Fruit fly (Drosophila melanogaster): ENCODE measurements around the gene pkaap.

pkaap gene

dm6 chr2L:16282077-16282471, 6.0 kb upstream of the pkaap start:
- TF ChIP-seq Hnf4 (GFP tag; optimal IDR thresholded peaks at IDR 0.05), result no peak
- no peak for TF ChIP-seq Dif (GFP tag; optimal IDR thresholded peaks at IDR 0.05; ENCODE audit: partially characterized antibody)
- peak; percentile 4 for TF ChIP-seq psq (GFP tag; optimal IDR thresholded peaks at IDR 0.05)
- no peak for TF ChIP-seq Myc (optimal IDR thresholded peaks at IDR 0.05)
- TF ChIP-seq sv (GFP tag; optimal IDR thresholded peaks at IDR 0.05), result no peak
- peak; percentile 23 for TF ChIP-seq HLH106 (tag; optimal IDR thresholded peaks at IDR 0.05)
- TF ChIP-seq CG9705 (GFP tag; optimal IDR thresholded peaks at IDR 0.05), result peak; percentile 10
- TF ChIP-seq tai (GFP tag; optimal IDR thresholded peaks at IDR 0.05), result no peak
- no peak for TF ChIP-seq N (GFP tag; optimal IDR thresholded peaks at IDR 0.05)
- no peak for TF ChIP-seq sage (GFP tag; optimal IDR thresholded peaks at IDR 0.05)
- TF ChIP-seq ey (GFP tag; optimal IDR thresholded peaks at IDR 0.05), result no peak
- TF ChIP-seq woc (GFP tag; optimal IDR thresholded peaks at IDR 0.05), result no peak
- no peak for TF ChIP-seq Hr78 (GFP tag; optimal IDR thresholded peaks at IDR 0.05)
- peak; percentile 26 for TF ChIP-seq rgr (GFP tag; optimal IDR thresholded peaks at IDR 0.05)
- peak; percentile 74 for TF ChIP-seq Hr83 (GFP tag; optimal IDR thresholded peaks at IDR 0.05; ENCODE audit: poor library complexity, severe bottlenecking)

- no peak for TF ChIP-seq tai (GFP tag; optimal IDR thresholded peaks at IDR 0.05)
- no peak for TF ChIP-seq HLH106 (tag; optimal IDR thresholded peaks at IDR 0.05)
- no peak for TF ChIP-seq pan (optimal IDR thresholded peaks at IDR 0.05)
- no peak for TF ChIP-seq Sp1 (GFP tag; optimal IDR thresholded peaks at IDR 0.05)
Measured at dm6 chr2L:16282856-16283255, 5.2 kb upstream of the pkaap start.

- TF ChIP-seq Hr78 (GFP tag; optimal IDR thresholded peaks at IDR 0.05) (no peak), psq (GFP tag; optimal IDR thresholded peaks at IDR 0.05) (peak; percentile 67), Abd-B (GFP tag; optimal IDR thresholded peaks at IDR 0.05) (peak; percentile 55), jim (GFP tag; optimal IDR thresholded peaks at IDR 0.05) (peak; percentile 59), Myc (optimal IDR thresholded peaks at IDR 0.05) (peak; percentile 32), ey (GFP tag; optimal IDR thresholded peaks at IDR 0.05) (peak; percentile 68), brk (GFP tag; optimal IDR thresholded peaks at IDR 0.05) (peak; percentile 80), Hr83 (GFP tag; optimal IDR thresholded peaks at IDR 0.05; ENCODE audit: poor library complexity, severe bottlenecking) (peak; percentile 61), dl (GFP tag; optimal IDR thresholded peaks at IDR 0.05; ENCODE audit: insufficient read depth in 1 of 2, partially characterized antibody in 2 of 2) (peak; percentile 54 to 57), Dfd (GFP tag; optimal IDR thresholded peaks at IDR 0.05) (no peak), sage (GFP tag; optimal IDR thresholded peaks at IDR 0.05) (peak; percentile 75), foxo (GFP tag; optimal IDR thresholded peaks at IDR 0.05) (peak; percentile 49 to 63), HLH106 (tag; optimal IDR thresholded peaks at IDR 0.05) (peak; percentile 62), br (GFP tag; optimal IDR thresholded peaks at IDR 0.05) (peak; percentile 69), pan (optimal IDR thresholded peaks at IDR 0.05) (no peak), CG9705 (GFP tag; optimal IDR thresholded peaks at IDR 0.05) (peak; percentile 57), Rel (GFP tag; optimal IDR thresholded peaks at IDR 0.05) (peak; percentile 84), Rel (tag; optimal IDR thresholded peaks at IDR 0.05) (peak; percentile 70), N (GFP tag; optimal IDR thresholded peaks at IDR 0.05) (peak; percentile 33), OdsH (GFP tag; optimal IDR thresholded peaks at IDR 0.05) (peak; percentile 54), woc (GFP tag; optimal IDR thresholded peaks at IDR 0.05) (peak; percentile 36), fru (GFP tag; optimal IDR thresholded peaks at IDR 0.05) (peak; percentile 50), Dif (GFP tag; optimal IDR thresholded peaks at IDR 0.05; ENCODE audit: partially characterized antibody) (peak; percentile 90), rgr (GFP tag; optimal IDR thresholded peaks at IDR 0.05) (peak; percentile 69), GATAd (GFP tag; optimal IDR thresholded peaks at IDR 0.05) (no peak), Vsx2 (GFP tag; optimal IDR thresholded peaks at IDR 0.05; ENCODE audit: partially characterized antibody) (peak; percentile 56), Hnf4 (GFP tag; optimal IDR thresholded peaks at IDR 0.05) (peak; percentile 67), usp (GFP tag; optimal IDR thresholded peaks at IDR 0.05) (no peak), CG32264 (GFP tag; optimal IDR thresholded peaks at IDR 0.05) (no peak), Mio (GFP tag; optimal IDR thresholded peaks at IDR 0.05) (no peak), Jra (GFP tag; optimal IDR thresholded peaks at IDR 0.05) (no peak), dmrt93B (GFP tag; optimal IDR thresholded peaks at IDR 0.05) (peak; percentile 54), CrebA (GFP tag; optimal IDR thresholded peaks at IDR 0.05; ENCODE audit: borderline replicate concordance) (peak; percentile 82), Sp1 (GFP tag; optimal IDR thresholded peaks at IDR 0.05) (peak; percentile 64), dsf (GFP tag; optimal IDR thresholded peaks at IDR 0.05; ENCODE audit: borderline replicate concordance) (no peak), h (GFP tag; optimal IDR thresholded peaks at IDR 0.05) (peak; percentile 75)
Measured at dm6 chr2L:16284306-16285299, 3.5 kb upstream of the pkaap start.
